Fruit fly (Drosophila melanogaster): ENCODE data around the gene CG6244.

Gene CG6244

DNA sequence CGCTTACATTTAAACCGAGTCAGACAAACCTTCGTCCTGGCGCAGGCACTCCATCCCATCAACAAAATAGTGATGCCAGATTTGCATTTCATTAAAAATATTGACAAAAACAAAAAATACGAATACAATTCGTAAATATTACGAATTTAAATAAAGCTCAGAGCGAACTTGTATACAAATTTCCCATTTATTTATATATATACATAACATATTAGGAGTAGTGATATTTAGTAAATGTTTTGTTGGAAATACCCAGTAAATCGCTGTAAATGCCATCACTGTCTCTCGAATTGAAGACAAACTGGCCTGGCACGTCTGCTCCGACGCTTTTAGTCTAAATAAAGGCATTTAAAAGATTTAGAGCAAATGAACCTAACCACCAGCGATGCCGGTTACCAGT lies 35.9 kb upstream of the CG6244 start:
- TF ChIP-seq toe (GFP tag; optimal IDR thresholded peaks at IDR 0.05), result no peak
- no peak for TF ChIP-seq bab1 (GFP tag; optimal IDR thresholded peaks at IDR 0.05)
- no peak for TF ChIP-seq CG14711 (tag; optimal IDR thresholded peaks at IDR 0.05)
- no peak for TF ChIP-seq Clk (GFP tag; optimal IDR thresholded peaks at IDR 0.05)
- no peak for TF ChIP-seq cnc (optimal IDR thresholded peaks at IDR 0.05)
- TF ChIP-seq tj (GFP tag; optimal IDR thresholded peaks at IDR 0.05), result no peak
- no peak for TF ChIP-seq pad (GFP tag; optimal IDR thresholded peaks at IDR 0.05)
- TF ChIP-seq cic (GFP tag; optimal IDR thresholded peaks at IDR 0.05), result no peak
- no peak for TF ChIP-seq Mnt (GFP tag; optimal IDR thresholded peaks at IDR 0.05)
- no peak for TF ChIP-seq CG7101 (tag; optimal IDR thresholded peaks at IDR 0.05)
- TF ChIP-seq CG33017 (tag; optimal IDR thresholded peaks at IDR 0.05), result no peak
- TF ChIP-seq kay (GFP tag; ENCODE audit: borderline replicate concordance), result no peak
- no peak for TF ChIP-seq CG7045 (GFP tag; optimal IDR thresholded peaks at IDR 0.05)
- TF ChIP-seq CG1620 (GFP tag; optimal IDR thresholded peaks at IDR 0.05), result no peak
- no peak for TF ChIP-seq CG11617 (GFP tag; optimal IDR thresholded peaks at IDR 0.05)
- TF ChIP-seq Crg-1 (GFP tag; optimal IDR thresholded peaks at IDR 0.05), result no peak

DNA sequence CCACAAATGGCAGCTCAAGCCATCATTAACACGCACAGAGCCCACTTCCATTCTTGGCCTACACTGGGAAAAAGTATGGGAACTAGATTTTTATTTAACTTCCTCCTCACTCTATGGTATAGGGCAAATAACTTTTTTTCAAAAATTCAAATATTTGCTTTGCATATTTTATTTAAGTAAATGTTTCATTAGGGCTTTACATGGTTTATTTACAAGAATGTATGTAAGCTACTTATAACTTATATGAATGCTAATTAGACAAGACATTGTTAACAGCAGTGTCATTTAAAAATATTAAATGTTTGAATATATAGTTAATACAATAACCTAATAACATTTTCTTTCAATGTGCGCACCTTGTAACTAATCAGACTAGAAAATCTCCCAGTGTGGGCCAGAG lies 32.6 kb upstream of the CG6244 start:
- no peak for TF ChIP-seq toe (GFP tag; optimal IDR thresholded peaks at IDR 0.05)
- TF ChIP-seq ovo (GFP tag; optimal IDR thresholded peaks at IDR 0.05), result no peak
- TF ChIP-seq cnc (optimal IDR thresholded peaks at IDR 0.05), result no peak
- TF ChIP-seq Crg-1 (GFP tag; optimal IDR thresholded peaks at IDR 0.05), result no peak
- no peak for TF ChIP-seq bab1 (GFP tag; optimal IDR thresholded peaks at IDR 0.05)
- no peak for TF ChIP-seq CG5204 (GFP tag; optimal IDR thresholded peaks at IDR 0.05)
- no peak for TF ChIP-seq CG7045 (GFP tag; optimal IDR thresholded peaks at IDR 0.05)
- TF ChIP-seq cic (GFP tag; optimal IDR thresholded peaks at IDR 0.05), result no peak

DNA sequence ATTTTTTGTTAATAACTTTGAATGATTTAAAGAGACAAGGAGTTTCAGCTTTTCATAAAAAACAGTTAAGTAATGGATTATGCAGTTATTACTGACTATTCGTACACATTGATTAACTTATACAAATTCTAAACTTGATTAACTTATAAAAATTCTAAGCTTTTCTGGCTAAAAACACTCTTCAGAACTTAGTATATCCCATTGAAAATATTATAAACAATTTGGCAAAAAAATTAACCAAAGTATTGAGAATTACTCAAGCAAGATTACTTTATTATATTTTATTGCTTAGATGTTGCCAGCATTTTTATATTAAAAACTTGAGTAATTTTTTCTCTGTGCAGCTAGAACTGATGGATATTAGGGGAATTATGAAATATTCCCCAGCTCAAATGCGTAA lies 30.7 kb upstream of the CG6244 start:
- TF ChIP-seq CG11617 (GFP tag; optimal IDR thresholded peaks at IDR 0.05), result no peak
- no peak for TF ChIP-seq ovo (GFP tag; optimal IDR thresholded peaks at IDR 0.05)
- no peak for TF ChIP-seq pad (GFP tag; optimal IDR thresholded peaks at IDR 0.05)
- TF ChIP-seq Crg-1 (GFP tag; optimal IDR thresholded peaks at IDR 0.05), result no peak
- TF ChIP-seq cnc (optimal IDR thresholded peaks at IDR 0.05), result no peak
- TF ChIP-seq CG7045 (GFP tag; optimal IDR thresholded peaks at IDR 0.05), result no peak
- TF ChIP-seq CG33017 (tag; optimal IDR thresholded peaks at IDR 0.05), result no peak
- no peak for TF ChIP-seq CG7101 (tag; optimal IDR thresholded peaks at IDR 0.05)
- no peak for TF ChIP-seq cic (GFP tag; optimal IDR thresholded peaks at IDR 0.05)
- no peak for TF ChIP-seq tj (GFP tag; optimal IDR thresholded peaks at IDR 0.05)
- no peak for TF ChIP-seq Clk (GFP tag; optimal IDR thresholded peaks at IDR 0.05)
- no peak for TF ChIP-seq bab1 (GFP tag; optimal IDR thresholded peaks at IDR 0.05)
- TF ChIP-seq kay (GFP tag; ENCODE audit: borderline replicate concordance), result no peak
- TF ChIP-seq Mnt (GFP tag; optimal IDR thresholded peaks at IDR 0.05), result no peak

DNA sequence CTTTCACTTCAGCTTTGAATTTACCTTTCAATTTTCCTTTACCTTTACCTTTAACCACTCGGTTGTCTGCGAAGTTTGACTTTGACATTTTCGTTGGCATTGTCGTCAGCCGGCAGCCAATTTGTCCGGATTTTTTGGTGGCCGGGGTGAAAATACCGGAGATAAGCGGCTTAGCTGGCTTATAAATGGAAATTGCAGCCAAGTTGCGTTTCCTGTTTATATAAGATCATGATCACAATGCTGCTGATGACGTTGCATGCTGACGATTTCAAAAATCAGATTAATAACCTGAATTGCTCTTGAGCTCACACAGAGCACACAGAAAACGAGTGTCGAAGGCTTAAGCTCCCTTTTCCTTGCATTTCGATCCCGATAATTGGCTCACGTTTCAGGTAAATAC lies 30.3 kb upstream of the CG6244 start:
- no peak for TF ChIP-seq Hr96 (GFP tag; optimal IDR thresholded peaks at IDR 0.05)
- no peak for TF ChIP-seq CG14711 (tag; optimal IDR thresholded peaks at IDR 0.05)
- no peak for TF ChIP-seq Mnt (GFP tag; optimal IDR thresholded peaks at IDR 0.05)
- TF ChIP-seq pad (GFP tag; optimal IDR thresholded peaks at IDR 0.05), result no peak
- no peak for TF ChIP-seq CG7101 (tag; optimal IDR thresholded peaks at IDR 0.05)
- TF ChIP-seq bab1 (GFP tag; optimal IDR thresholded peaks at IDR 0.05), result no peak
- no peak for TF ChIP-seq Clk (GFP tag; optimal IDR thresholded peaks at IDR 0.05)
- TF ChIP-seq CG12768 (GFP tag; optimal IDR thresholded peaks at IDR 0.05), result no peak
- TF ChIP-seq Crg-1 (GFP tag; optimal IDR thresholded peaks at IDR 0.05), result no peak

DNA sequence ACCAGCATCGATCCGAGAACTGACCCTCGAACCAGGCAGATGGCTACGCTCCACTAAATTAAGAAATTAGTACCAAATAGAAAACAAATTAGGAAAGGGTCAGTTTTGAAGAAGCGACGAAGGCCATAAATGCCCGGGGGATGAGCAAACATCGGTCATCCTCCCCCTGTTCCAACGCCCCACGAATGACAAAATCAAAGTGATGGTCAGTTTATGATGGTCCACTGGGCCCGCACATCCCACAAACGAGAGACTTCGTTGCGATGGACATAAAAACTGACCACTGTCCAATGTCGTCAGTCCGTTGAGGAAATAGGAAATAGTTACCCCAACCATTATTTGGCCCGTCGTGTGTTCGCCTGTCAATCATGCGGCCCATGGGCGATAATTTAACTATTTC lies 29.2 kb upstream of the CG6244 start:
- TF ChIP-seq CG7045 (GFP tag; optimal IDR thresholded peaks at IDR 0.05) (no peak), CG7101 (tag; optimal IDR thresholded peaks at IDR 0.05) (no peak), CG12768 (GFP tag; optimal IDR thresholded peaks at IDR 0.05) (no peak), cic (GFP tag; optimal IDR thresholded peaks at IDR 0.05) (no peak), CG14711 (tag; optimal IDR thresholded peaks at IDR 0.05) (no peak), toe (GFP tag; optimal IDR thresholded peaks at IDR 0.05) (no peak), bab1 (GFP tag; optimal IDR thresholded peaks at IDR 0.05) (no peak), tj (GFP tag; optimal IDR thresholded peaks at IDR 0.05) (no peak), cnc (optimal IDR thresholded peaks at IDR 0.05) (no peak), CG5204 (GFP tag; optimal IDR thresholded peaks at IDR 0.05) (no peak), Clk (GFP tag; optimal IDR thresholded peaks at IDR 0.05) (no peak), ovo (GFP tag; optimal IDR thresholded peaks at IDR 0.05) (no peak), CG1620 (GFP tag; optimal IDR thresholded peaks at IDR 0.05) (no peak)

DNA sequence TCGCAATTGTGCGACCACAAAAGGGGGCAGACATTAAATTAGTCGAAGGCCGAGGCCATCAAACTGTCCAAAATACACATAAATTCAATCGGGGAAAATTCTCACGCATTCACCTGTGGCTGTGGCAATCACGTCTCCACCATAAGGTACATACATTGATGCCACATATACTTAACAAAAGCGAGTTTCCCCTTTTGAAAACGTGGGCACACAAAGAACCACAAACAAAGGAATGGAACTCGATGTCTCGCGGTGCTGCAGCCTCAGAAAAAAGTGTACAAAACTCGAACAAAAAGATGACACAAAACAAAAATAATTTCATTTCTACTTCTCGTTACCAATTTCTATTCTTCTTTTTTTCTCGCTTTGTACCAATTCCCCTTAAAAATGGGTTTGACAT lies 22.8 kb upstream of the CG6244 start:
- no peak for TF ChIP-seq tj (GFP tag; optimal IDR thresholded peaks at IDR 0.05)
- no peak for TF ChIP-seq CG11617 (GFP tag; optimal IDR thresholded peaks at IDR 0.05)
- TF ChIP-seq Mnt (GFP tag; optimal IDR thresholded peaks at IDR 0.05), result no peak
- TF ChIP-seq Crg-1 (GFP tag; optimal IDR thresholded peaks at IDR 0.05), result no peak
- no peak for TF ChIP-seq CG7101 (tag; optimal IDR thresholded peaks at IDR 0.05)
- no peak for TF ChIP-seq CG5204 (GFP tag; optimal IDR thresholded peaks at IDR 0.05)
- TF ChIP-seq CG7045 (GFP tag; optimal IDR thresholded peaks at IDR 0.05), result no peak

DNA sequence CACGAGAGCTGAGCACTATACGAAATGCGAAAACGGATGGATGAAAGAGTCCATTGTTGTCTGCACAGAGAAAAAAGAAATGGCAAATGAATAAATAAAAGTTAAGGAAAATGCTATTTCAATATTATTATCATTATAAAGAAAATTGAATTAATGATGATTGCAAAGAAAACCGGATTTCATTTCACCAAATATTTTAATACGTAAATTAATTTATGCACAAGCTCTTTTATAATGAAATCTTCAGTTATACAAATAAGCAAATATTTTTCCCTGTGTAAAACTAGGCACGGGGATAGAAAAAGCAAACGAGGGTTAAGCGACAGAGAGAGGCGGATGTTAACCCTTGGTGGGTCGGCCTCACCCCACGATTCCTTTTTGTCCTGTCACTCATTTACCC lies 20.7 kb upstream of the CG6244 start:
- TF ChIP-seq toe (GFP tag; optimal IDR thresholded peaks at IDR 0.05), result no peak
- no peak for TF ChIP-seq CG5204 (GFP tag; optimal IDR thresholded peaks at IDR 0.05)
- no peak for TF ChIP-seq cic (GFP tag; optimal IDR thresholded peaks at IDR 0.05)
- no peak for TF ChIP-seq CG1620 (GFP tag; optimal IDR thresholded peaks at IDR 0.05)
- no peak for TF ChIP-seq CG33017 (tag; optimal IDR thresholded peaks at IDR 0.05)
- no peak for TF ChIP-seq bab1 (GFP tag; optimal IDR thresholded peaks at IDR 0.05)
